Fruit fly (Drosophila melanogaster) whole organism, pupa: ENCODE data around the gene Sras.

Experiments
- CG12605 ChIP-seq: fragments of 200-800 bp; sonication (Bioruptor generic); IDR thresholded peaks from 2 replicates; pipeline ENCODE4 v1.3.6; 2022; ENCODE audit warnings: missing biosample characterization, missing genetic modification characterization
- CG13204 ChIP-seq: fragments of 200-800 bp; sonication (Bioruptor generic); optimal IDR thresholded peaks from 2 replicates; lab custom pipeline; 2018; ENCODE audit warnings: missing biosample characterization, mild to moderate bottlenecking, missing genetic modification characterization, moderate library complexity
- CG14655 ChIP-seq: fragments of 200-800 bp; sonication (Bioruptor generic); optimal IDR thresholded peaks from 3 replicates; lab custom pipeline; 2017; ENCODE audit warnings: mild to moderate bottlenecking, missing biosample characterization, missing genetic modification reagents, missing genetic modification characterization
- CG15710 ChIP-seq: fragments of 200-800 bp; sonication (Bioruptor generic); optimal IDR thresholded peaks from 2 replicates; lab custom pipeline; 2018; ENCODE audit warnings: missing biosample characterization, mild to moderate bottlenecking, missing genetic modification characterization, moderate library complexity
- CG17806 ChIP-seq: fragments of 200-800 bp; sonication (Bioruptor generic); optimal IDR thresholded peaks from 2 replicates; lab custom pipeline; 2018; ENCODE audit warnings: missing biosample characterization, mild to moderate bottlenecking, missing genetic modification characterization, moderate library complexity
- CG32121 ChIP-seq: fragments of 200-800 bp; sonication (Bioruptor generic); IDR thresholded peaks from 2 replicates; pipeline ENCODE4 v1.3.6; 2022; ENCODE audit warnings: missing biosample characterization, missing genetic modification characterization
- CG8159 ChIP-seq: fragments of 200-800 bp; sonication (Bioruptor generic); optimal IDR thresholded peaks from 3 replicates; lab custom pipeline; 2018; ENCODE audit warnings: missing biosample characterization, mild to moderate bottlenecking, missing genetic modification characterization, moderate library complexity
- CG8301 ChIP-seq: fragments of 200-800 bp; sonication (Bioruptor generic); optimal IDR thresholded peaks from 2 replicates; lab custom pipeline; 2018; ENCODE audit warnings: missing biosample characterization, mild to moderate bottlenecking, missing genetic modification characterization
- CG9948 ChIP-seq: fragments of 200-800 bp; sonication (Bioruptor generic); optimal IDR thresholded peaks from 2 replicates; lab custom pipeline; 2018; ENCODE audit warnings: missing biosample characterization, mild to moderate bottlenecking, missing genetic modification characterization, moderate library complexity
- EcR ChIP-seq: fragments of 200-800 bp; sonication (Bioruptor generic); optimal IDR thresholded peaks from 3 replicates; lab custom pipeline; 2019; ENCODE audit warnings: missing biosample characterization, missing genetic modification characterization, mild to moderate bottlenecking, moderate library complexity, missing genetic modification reagents
- Pif1A ChIP-seq: fragments of 200-800 bp; sonication (Bioruptor generic); optimal IDR thresholded peaks from 3 replicates; lab custom pipeline; 2016; ENCODE audit warnings: missing biosample characterization, missing genetic modification characterization
- Pif1B ChIP-seq: fragments of 200-800 bp; sonication (Bioruptor generic); optimal IDR thresholded peaks from 3 replicates; lab custom pipeline; 2016; ENCODE audit warnings: missing biosample characterization, missing genetic modification characterization
- fd96Ca ChIP-seq: fragments of 200-800 bp; sonication (Bioruptor generic); IDR thresholded peaks from 3 replicates; pipeline ENCODE4 v1.3.6; 2022; ENCODE audit warnings: missing biosample characterization, missing genetic modification characterization

DNA sequence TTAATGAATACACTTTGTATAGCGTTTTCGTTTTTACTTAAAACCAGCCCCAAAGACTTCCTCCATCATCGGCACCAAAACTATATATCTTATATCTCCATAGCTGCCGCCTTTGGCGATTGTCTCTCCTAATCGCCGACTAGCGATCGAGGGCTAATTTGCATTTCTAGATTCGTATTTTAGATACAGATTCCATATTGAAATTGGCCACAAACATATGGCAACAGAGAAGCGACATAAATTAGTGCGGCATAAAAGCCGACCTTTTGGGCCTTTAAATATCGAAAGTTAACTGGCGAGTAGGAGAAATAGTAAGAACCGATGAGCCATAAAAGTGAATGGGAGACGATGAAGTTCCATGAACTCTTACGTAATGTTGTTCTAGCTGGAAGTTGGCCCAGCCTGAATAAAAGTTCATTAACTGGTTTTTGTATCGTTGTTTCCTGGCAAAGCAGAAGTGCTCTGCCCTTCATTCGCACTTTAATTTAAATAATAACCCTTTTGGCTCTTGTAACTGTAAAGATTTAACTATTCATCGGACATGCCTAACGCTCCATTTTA, 15.0 kb upstream of the Sras start:
- TF ChIP-seq CG9948 (tag; lab: Kevin White, UChicago) (no peak), CG8301 (tag; lab: Kevin White, UChicago) (no peak), CG12605 (GFP tag; lab: Robert Waterston, UW) (no peak), EcR (GFP tag; lab: Kevin White, UChicago) (peak; percentile 91), fd96Ca (GFP tag; lab: Robert Waterston, UW) (no peak), CG13204 (GFP tag; lab: Kevin White, UChicago) (no peak), Pif1A (GFP tag; lab: Kevin White, UChicago) (no peak), Pif1B (GFP tag; lab: Kevin White, UChicago) (no peak), CG17806 (tag; lab: Kevin White, UChicago) (no peak), CG15710 (no peak), CG14655 (GFP tag; lab: Kevin White, UChicago) (no peak), CG32121 (GFP tag; lab: Robert Waterston, UW) (no peak), CG8159 (no peak)
